Fruit fly (Drosophila melanogaster) whole organism, embryonic: Measurements from ENCODE around the gene Ald2.

ENCODE experiments used
- Antp ChIP-seq: fragments of 200-800 bp; sonication (Bioruptor generic); optimal IDR thresholded peaks from 3 replicates; lab custom pipeline; 2016; ENCODE audit warnings: missing biosample characterization, missing genetic modification characterization
- Atf3 ChIP-seq: fragments of 200-800 bp; sonication (Bioruptor generic); optimal IDR thresholded peaks from 3 replicates; lab custom pipeline; 2016; ENCODE audit warnings: missing biosample characterization, missing genetic modification characterization
- B-H1 ChIP-seq: fragments of 200-800 bp; sonication (Bioruptor generic); IDR thresholded peaks from 3 replicates; pipeline ENCODE4 v1.3.6; 2022; ENCODE audit warnings: missing biosample characterization, missing genetic modification characterization
- CG10274 ChIP-seq: fragments of 200-800 bp; sonication (Bioruptor generic); optimal IDR thresholded peaks from 3 replicates; lab custom pipeline; 2017; ENCODE audit warnings: missing biosample characterization, mild to moderate bottlenecking, missing genetic modification characterization
- CG11085 ChIP-seq: fragments of 200-800 bp; sonication (Bioruptor generic); IDR thresholded peaks from 2 replicates; pipeline ENCODE4 v1.3.6; 2022; ENCODE audit warnings: missing biosample characterization, missing genetic modification characterization
- CG1233 ChIP-seq: fragments of 200-800 bp; sonication (Bioruptor generic); optimal IDR thresholded peaks from 4 replicates; lab custom pipeline; 2018; ENCODE audit warnings: missing biosample characterization, mild to moderate bottlenecking, missing genetic modification characterization
- CG13296 ChIP-seq: fragments of 200-800 bp; sonication (Bioruptor generic); optimal IDR thresholded peaks from 3 replicates; lab custom pipeline; 2018; ENCODE audit warnings: missing biosample characterization, mild to moderate bottlenecking, missing genetic modification characterization
- CG1647 ChIP-seq: fragments of 200-800 bp; sonication (Bioruptor generic); optimal IDR thresholded peaks from 3 replicates; lab custom pipeline; 2016; ENCODE audit warnings: missing biosample characterization, missing genetic modification characterization
- CG17328 ChIP-seq: fragments of 200-800 bp; sonication (Bioruptor generic); IDR thresholded peaks from 2 replicates; pipeline ENCODE4 v1.3.6; 2022; ENCODE audit warnings: missing biosample characterization, missing genetic modification characterization
- CG18011 ChIP-seq: fragments of 200-800 bp; sonication (Bioruptor generic); optimal IDR thresholded peaks from 2 replicates; lab custom pipeline; 2017; ENCODE audit warnings: missing biosample characterization, missing genetic modification characterization, mild to moderate bottlenecking, moderate library complexity, missing genotype
- CG18619 ChIP-seq: fragments of 200-800 bp; sonication (Bioruptor generic); optimal IDR thresholded peaks from 3 replicates; lab custom pipeline; 2017; ENCODE audit warnings: missing biosample characterization, mild to moderate bottlenecking, missing genetic modification characterization
- CG30403 ChIP-seq: fragments of 200-800 bp; sonication (Bioruptor generic); optimal IDR thresholded peaks from 3 replicates; lab custom pipeline; 2016; ENCODE audit warnings: missing biosample characterization, missing genetic modification characterization
- CG3407 ChIP-seq: fragments of 200-800 bp; sonication (Bioruptor generic); optimal IDR thresholded peaks from 2 replicates; lab custom pipeline; 2018; ENCODE audit warnings: missing biosample characterization, mild to moderate bottlenecking, missing genetic modification characterization
- CG4404 ChIP-seq: fragments of 200-800 bp; sonication (Bioruptor generic); IDR thresholded peaks from 2 replicates; pipeline ENCODE4 v1.3.6; 2022; ENCODE audit warnings: missing biosample characterization, missing genetic modification characterization
- CG5180 ChIP-seq: fragments of 200-800 bp; sonication (Bioruptor generic); optimal IDR thresholded peaks from 3 replicates; lab custom pipeline; 2017; ENCODE audit warnings: missing biosample characterization, missing genetic modification characterization, mild to moderate bottlenecking, moderate library complexity, missing genetic modification reagents
- CG6254 ChIP-seq: fragments of 200-800 bp; sonication (Bioruptor generic); optimal IDR thresholded peaks from 3 replicates; lab custom pipeline; 2017; ENCODE audit warnings: mild to moderate bottlenecking, missing biosample characterization, missing genetic modification reagents, missing genetic modification characterization
- CG6683 ChIP-seq: fragments of 200-800 bp; sonication (Bioruptor generic); optimal IDR thresholded peaks from 2 replicates; lab custom pipeline; 2017; ENCODE audit warnings: missing biosample characterization, mild to moderate bottlenecking, missing genetic modification characterization, missing genetic modification reagents
- CG7372 ChIP-seq: fragments of 200-800 bp; sonication (Bioruptor generic); IDR thresholded peaks from 2 replicates; pipeline ENCODE4 v1.3.6; 2022; ENCODE audit warnings: missing biosample characterization, missing genetic modification characterization
- CG7786 ChIP-seq: fragments of 200-800 bp; sonication (Bioruptor generic); optimal IDR thresholded peaks from 2 replicates; lab custom pipeline; 2016; ENCODE audit warnings: missing biosample characterization, missing genetic modification characterization
- CG7963 ChIP-seq: fragments of 200-800 bp; sonication (Bioruptor generic); IDR thresholded peaks from 3 replicates; pipeline ENCODE4 v1.3.6; 2022; ENCODE audit warnings: missing biosample characterization, missing genetic modification characterization; ENCODE audit not compliant: partially characterized antibody
- CG8290 ChIP-seq, 3 experiments: fragments of 200-800 bp; sonication (Bioruptor generic); optimal IDR thresholded peaks; 2 replicates each; lab custom pipeline; 2016 to 2019; ENCODE audit warnings: missing biosample characterization in 3 of 3, missing genetic modification characterization in 3 of 3, mild to moderate bottlenecking in 2 of 3, moderate library complexity in 1 of 3
- CG8388 ChIP-seq: fragments of 200-800 bp; sonication (Bioruptor generic); optimal IDR thresholded peaks from 2 replicates; lab custom pipeline; 2019; ENCODE audit warnings: missing biosample characterization, mild to moderate bottlenecking, missing genetic modification characterization, moderate library complexity
- CG8765 ChIP-seq: fragments of 200-800 bp; sonication (Bioruptor generic); IDR thresholded peaks from 2 replicates; pipeline ENCODE4 v1.3.6; 2022; ENCODE audit warnings: missing biosample characterization, missing genetic modification characterization
- Dp ChIP-seq: fragments of 200-800 bp; sonication (Bioruptor generic); optimal IDR thresholded peaks from 2 replicates; lab custom pipeline; 2018; ENCODE audit warnings: missing biosample characterization, mild to moderate bottlenecking, missing genetic modification characterization, moderate library complexity
- Elba2 ChIP-seq: fragments of 200-800 bp; sonication (Bioruptor generic); optimal IDR thresholded peaks from 3 replicates; lab custom pipeline; 2016; ENCODE audit warnings: missing biosample characterization, missing genetic modification characterization
- MESR4 ChIP-seq: fragments of 200-800 bp; sonication (Bioruptor generic); optimal IDR thresholded peaks from 2 replicates; lab custom pipeline; 2018; ENCODE audit warnings: missing biosample characterization, mild to moderate bottlenecking, missing genetic modification characterization, moderate library complexity
- Oli ChIP-seq: fragments of 200-800 bp; sonication (Bioruptor generic); optimal IDR thresholded peaks from 2 replicates; lab custom pipeline; 2018; ENCODE audit warnings: missing biosample characterization, mild to moderate bottlenecking, missing genetic modification characterization, moderate library complexity
- Poxn ChIP-seq: fragments of 200-800 bp; sonication (Bioruptor generic); IDR thresholded peaks from 2 replicates; pipeline ENCODE4 v1.3.6; 2022; ENCODE audit warnings: missing biosample characterization, missing genetic modification characterization
- Ssrp ChIP-seq: fragments of 200-800 bp; sonication (Bioruptor generic); optimal IDR thresholded peaks from 2 replicates; lab custom pipeline; 2018; ENCODE audit warnings: missing biosample characterization, mild to moderate bottlenecking, missing genetic modification characterization, moderate library complexity
- TFAM ChIP-seq: fragments of 200-800 bp; sonication (Bioruptor generic); optimal IDR thresholded peaks from 2 replicates; lab custom pipeline; 2017; ENCODE audit warnings: missing biosample characterization, missing genetic modification characterization, inconsistent platforms
- Usf ChIP-seq: fragments of 200-800 bp; sonication (Bioruptor generic); optimal IDR thresholded peaks from 2 replicates; lab custom pipeline; 2017; ENCODE audit warnings: missing genotype, missing biosample characterization, missing genetic modification characterization
- ab ChIP-seq: fragments of 200-800 bp; sonication (Bioruptor generic); optimal IDR thresholded peaks from 2 replicates; lab custom pipeline; 2016; ENCODE audit warnings: missing biosample characterization, missing genetic modification characterization
- ac ChIP-seq: fragments of 200-800 bp; sonication (Bioruptor generic); optimal IDR thresholded peaks from 3 replicates; lab custom pipeline; 2017; ENCODE audit warnings: missing biosample characterization, mild to moderate bottlenecking, missing genetic modification characterization
- ato ChIP-seq: fragments of 200-800 bp; sonication (Bioruptor generic); IDR thresholded peaks from 2 replicates; pipeline ENCODE4 v1.3.6; 2022; ENCODE audit warnings: missing biosample characterization, missing genetic modification characterization; ENCODE audit not compliant: partially characterized antibody
- az2 ChIP-seq: fragments of 200-800 bp; sonication (Bioruptor generic); optimal IDR thresholded peaks from 3 replicates; lab custom pipeline; 2016; ENCODE audit warnings: missing biosample characterization, missing genetic modification characterization
- bsh ChIP-seq, 2 experiments: fragments of 200-800 bp; sonication (Bioruptor generic); optimal IDR thresholded peaks; 2 replicates each; lab custom pipeline; 2017 to 2018; ENCODE audit warnings: mild to moderate bottlenecking in 2 of 2, missing biosample characterization in 2 of 2, missing genetic modification characterization in 2 of 2, moderate library complexity in 1 of 2
- chn ChIP-seq: fragments of 200-800 bp; sonication (Bioruptor generic); optimal IDR thresholded peaks from 2 replicates; lab custom pipeline; 2016; ENCODE audit warnings: missing biosample characterization, missing genetic modification characterization
- croc ChIP-seq: fragments of 200-800 bp; sonication (Bioruptor generic); conservative IDR thresholded peaks from 3 replicates; pipeline ENCODE4 v1.3.6; 2022; ENCODE audit warnings: missing biosample characterization, missing genetic modification characterization
- dmrt11E ChIP-seq: fragments of 200-800 bp; sonication (Bioruptor generic); optimal IDR thresholded peaks from 3 replicates; lab custom pipeline; 2018; ENCODE audit warnings: missing biosample characterization, mild to moderate bottlenecking, missing genetic modification characterization, moderate library complexity
- fd96Cb ChIP-seq: fragments of 200-800 bp; sonication (Bioruptor generic); optimal IDR thresholded peaks from 2 replicates; lab custom pipeline; 2018; ENCODE audit warnings: missing biosample characterization, mild to moderate bottlenecking, missing genetic modification characterization, moderate library complexity
- gsb-n ChIP-seq: fragments of 200-800 bp; sonication (Bioruptor generic); optimal IDR thresholded peaks from 3 replicates; lab custom pipeline; 2018; ENCODE audit warnings: missing biosample characterization, mild to moderate bottlenecking, missing genetic modification characterization
- hkb ChIP-seq, 2 experiments: fragments of 200-800 bp in 1 of 2; fragments of >200 bp in 1 of 2; sonication (Bioruptor generic) in 1 of 2; IDR thresholded peaks in 1 of 2; optimal IDR thresholded peaks in 1 of 2; 2 replicates each; pipeline versions ENCODE4 v1.3.6 to Lab custom; 2017 to 2022; ENCODE audit warnings: missing biosample characterization in 1 of 2, missing genetic modification characterization in 1 of 2
- hth ChIP-seq: fragments of >200 bp; optimal IDR thresholded peaks from 2 replicates; lab custom pipeline; 2017; ENCODE audit warnings: inconsistent platforms
- rib ChIP-seq: fragments of 200-800 bp; sonication (Bioruptor generic); IDR thresholded peaks from 2 replicates; pipeline ENCODE4 v1.3.6; 2022; ENCODE audit warnings: missing biosample characterization, missing genetic modification characterization
- run ChIP-seq: fragments of 200-800 bp; sonication (Bioruptor generic); optimal IDR thresholded peaks from 3 replicates; lab custom pipeline; 2018; ENCODE audit warnings: missing biosample characterization, mild to moderate bottlenecking, missing genetic modification characterization
- tgo ChIP-seq: fragments of 200-800 bp; sonication (Bioruptor generic); IDR thresholded peaks from 3 replicates; pipeline ENCODE4 v1.3.6; 2022; ENCODE audit warnings: missing biosample characterization, missing genetic modification characterization
- tll ChIP-seq, 2 experiments: fragments of 200-800 bp in 1 of 2; fragments of >200 bp in 1 of 2; sonication (Bioruptor generic) in 1 of 2; optimal IDR thresholded peaks; 2 replicates each; lab custom pipeline; 2017 to 2019; ENCODE audit warnings: missing biosample characterization in 2 of 2, missing genetic modification characterization in 2 of 2, mild to moderate bottlenecking in 1 of 2, moderate library complexity in 1 of 2
- vfl ChIP-seq: fragments of 200-800 bp; sonication (Bioruptor generic); optimal IDR thresholded peaks from 2 replicates; lab custom pipeline; 2016; ENCODE audit warnings: missing biosample characterization, missing genetic modification characterization
- zf30C ChIP-seq: fragments of 200-800 bp; sonication (Bioruptor generic); optimal IDR thresholded peaks from 3 replicates; lab custom pipeline; 2018; ENCODE audit warnings: missing biosample characterization, mild to moderate bottlenecking, missing genetic modification characterization

Ald2 gene

DNA sequence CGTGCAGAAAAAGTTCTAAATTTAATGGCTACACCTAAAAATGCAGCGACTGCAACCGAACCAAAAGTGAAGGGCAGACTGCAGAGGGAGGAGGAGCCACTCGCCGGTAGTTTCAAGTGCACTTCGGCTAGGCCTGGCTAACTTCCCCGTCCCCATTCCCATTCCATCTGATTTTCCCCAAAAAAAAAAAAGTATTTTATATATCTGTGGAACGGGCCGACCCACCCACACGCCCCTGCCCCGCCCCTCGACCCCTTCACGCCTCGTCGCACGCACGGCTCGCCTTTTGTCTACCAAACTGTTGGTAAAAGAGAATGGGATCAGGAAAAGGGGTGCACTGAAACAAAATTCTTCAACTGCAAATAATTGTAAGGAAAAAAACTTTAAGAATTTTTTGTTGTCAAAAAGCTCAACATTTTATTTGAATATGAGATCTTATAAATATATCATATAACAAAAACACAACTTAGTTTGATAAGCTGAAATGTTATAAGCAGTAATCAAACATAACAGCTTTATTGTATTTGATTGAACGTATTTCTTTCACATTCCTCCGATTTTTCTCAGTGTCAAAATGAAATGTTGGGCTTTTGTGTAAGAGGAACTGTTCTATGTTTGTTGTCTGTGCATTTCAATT is 30.1 kb downstream of the Ald2 start (continued):
- TF ChIP-seq tll (GFP tag; optimal IDR thresholded peaks at IDR 0.05; lab: Kevin White, UChicago) (no peak), CG7786 (GFP tag; lab: Kevin White, UChicago) (no peak), chn (GFP tag; lab: Kevin White, UChicago) (no peak), hth (lab: Kevin White, UChicago) (no peak), rib (no peak), CG4404 (GFP tag; lab: Robert Waterston, UW) (no peak), CG10274 (GFP tag; lab: Kevin White, UChicago) (no peak), Oli (tag; lab: Kevin White, UChicago) (peak; percentile 55), run (peak; percentile 49), CG17328 (peak; percentile 38; the same call in 1 of the 2 replicates), Poxn (GFP tag; lab: Robert Waterston, UW) (no peak), CG8388 (peak; percentile 65), CG6683 (GFP tag; lab: Kevin White, UChicago) (no peak), vfl (no peak), CG8765 (GFP tag; lab: Robert Waterston, UW) (no peak), CG6254 (peak; percentile 60), CG30403 (GFP tag; lab: Kevin White, UChicago) (peak; percentile 75), az2 (GFP tag; lab: Kevin White, UChicago) (peak; percentile 42), CG11085 (GFP tag; lab: Robert Waterston, UW) (no peak), TFAM (no peak), B-H1 (no peak), CG13296 (GFP tag; lab: Kevin White, UChicago) (peak; percentile 20), croc (GFP tag; lab: Robert Waterston, UW) (peak; percentile 44; the same call in 2 of the 3 replicates), CG3407 (GFP tag; lab: Kevin White, UChicago) (peak; percentile 27), MESR4 (GFP tag; lab: Kevin White, UChicago) (no peak), Elba2 (no peak), ato (GFP tag; lab: Robert Waterston, UW) (no peak), Antp (GFP tag; lab: Kevin White, UChicago) (no peak), CG18619 (GFP tag; lab: Kevin White, UChicago) (no peak), CG8290 (GFP tag; optimal IDR thresholded peaks at IDR 0.05; lab: Kevin White, UChicago) (no peak), CG8290 (tag; optimal IDR thresholded peaks at IDR 0.05; lab: Kevin White, UChicago) (no peak), ab (GFP tag; lab: Kevin White, UChicago) (no peak), dmrt11E (tag; lab: Kevin White, UChicago) (peak; percentile 12), gsb-n (tag; lab: Kevin White, UChicago) (no peak), Ssrp (tag; lab: Kevin White, UChicago) (peak; percentile 56), fd96Cb (tag; lab: Kevin White, UChicago) (peak; percentile 83), CG1233 (GFP tag; lab: Kevin White, UChicago) (peak; percentile 48), CG7372 (0 out of 2 replicates have a peak, but pooled peaks have one; percentile 21), bsh (GFP tag; optimal IDR thresholded peaks at IDR 0.05; lab: Kevin White, UChicago) (peak in 1 of 2 experiments; percentile 61), zf30C (no peak), hkb (optimal IDR thresholded peaks at IDR 0.05; lab: Kevin White, UChicago) (no peak), hkb (GFP tag; IDR thresholded peaks at IDR 0.05; lab: Robert Waterston, UW) (peak; percentile 64), CG5180 (peak; percentile 32), CG7963 (GFP tag; lab: Robert Waterston, UW) (no peak), Dp (GFP tag; lab: Kevin White, UChicago) (no peak), CG1647 (GFP tag; lab: Kevin White, UChicago) (no peak), CG18011 (no peak), ac (no peak), tgo (GFP tag; lab: Robert Waterston, UW) (peak; percentile 55), Usf (GFP tag; lab: Kevin White, UChicago) (no peak), Atf3 (no peak)
